Worm (Caenorhabditis elegans) whole organism, L2 larva: ENCODE data around the gene cutl-16.

ENCODE experiments used
- C34F6.9 ChIP-seq: fragments of 150-350 bp; optimal IDR thresholded peaks from 2 replicates; lab custom pipeline; 2014; ENCODE audit warnings: missing biosample characterization, missing genetic modification characterization
- F13H6.1 ChIP-seq: sonication (generic microtip); optimal IDR thresholded peaks from 2 replicates; lab custom pipeline; 2016; ENCODE audit warnings: missing genetic modification characterization, missing compliant biosample characterization
- R02D3.7 ChIP-seq: fragments of 150-350 bp; optimal IDR thresholded peaks from 2 replicates; lab custom pipeline; 2014; ENCODE audit warnings: missing biosample characterization, missing genetic modification characterization
- Y55F3AM.14 ChIP-seq: fragments of 200-800 bp; sonication (Bioruptor generic); optimal IDR thresholded peaks from 2 replicates; lab custom pipeline; 2018; ENCODE audit warnings: mild to moderate bottlenecking, missing genetic modification characterization, missing compliant biosample characterization
- ZK546.5 ChIP-seq: sonication (generic microtip); optimal IDR thresholded peaks from 2 replicates; lab custom pipeline; 2017; ENCODE audit warnings: missing biosample characterization, missing genetic modification characterization
- alr-1 ChIP-seq: fragments of 150-350 bp; optimal IDR thresholded peaks from 2 replicates; lab custom pipeline; 2014; ENCODE audit warnings: missing biosample characterization, missing genetic modification characterization
- aly-2 ChIP-seq: fragments of 150-350 bp; optimal IDR thresholded peaks from 2 replicates; lab custom pipeline; 2014; ENCODE audit warnings: missing biosample characterization, missing genetic modification characterization
- blmp-1 ChIP-seq: sonication (generic microtip); optimal IDR thresholded peaks from 2 replicates; lab custom pipeline; 2017; ENCODE audit warnings: missing genetic modification characterization, mild to moderate bottlenecking, missing compliant biosample characterization, antibody characterized with exemption, moderate library complexity; ENCODE audit not compliant: insufficient read depth
- ceh-16 ChIP-seq: fragments of 150-350 bp; optimal IDR thresholded peaks from 2 replicates; lab custom pipeline; 2014; ENCODE audit warnings: missing biosample characterization, missing genetic modification characterization
- crh-2 ChIP-seq: sonication (generic microtip); optimal IDR thresholded peaks from 2 replicates; lab custom pipeline; 2017; ENCODE audit warnings: missing biosample characterization, missing genetic modification characterization
- dmd-4 ChIP-seq: sonication (generic microtip); optimal IDR thresholded peaks from 2 replicates; lab custom pipeline; 2017; ENCODE audit warnings: missing biosample characterization, missing genetic modification characterization
- fos-1 ChIP-seq: fragments of 150-350 bp; optimal IDR thresholded peaks from 2 replicates; lab custom pipeline; 2014; ENCODE audit warnings: missing biosample characterization, missing genetic modification characterization
- gmeb-1 ChIP-seq: fragments of 150-350 bp; optimal IDR thresholded peaks from 2 replicates; lab custom pipeline; 2014; ENCODE audit warnings: missing biosample characterization, missing genetic modification characterization
- lin-11 ChIP-seq: fragments of 150-350 bp; sonication (generic microtip); optimal IDR thresholded peaks from 2 replicates; lab custom pipeline; 2014; ENCODE audit warnings: missing biosample characterization, missing genetic modification characterization, inconsistent platforms, mixed read lengths
- lin-13 ChIP-seq: fragments of 150-350 bp; optimal IDR thresholded peaks from 2 replicates; lab custom pipeline; 2014; ENCODE audit warnings: missing biosample characterization, missing genetic modification reagents, missing genetic modification characterization
- lsy-2 ChIP-seq, 2 experiments: fragments of 150-350 bp in 1 of 2; sonication (generic microtip) in 1 of 2; optimal IDR thresholded peaks; 2 replicates each; lab custom pipeline; 2014 to 2017; ENCODE audit warnings: missing biosample characterization in 2 of 2, missing genetic modification characterization in 2 of 2
- mab-5 ChIP-seq: fragments of 150-350 bp; optimal IDR thresholded peaks from 2 replicates; lab custom pipeline; 2014; ENCODE audit warnings: missing biosample characterization, missing genetic modification characterization
- mbf-1 ChIP-seq: sonication (generic microtip); optimal IDR thresholded peaks from 2 replicates; lab custom pipeline; 2017; ENCODE audit warnings: missing biosample characterization, missing genetic modification characterization
- mdl-1 ChIP-seq, 2 experiments: fragments of 150-350 bp in 1 of 2; sonication (generic microtip) in 1 of 2; optimal IDR thresholded peaks; 2 replicates each; lab custom pipeline; 2017; ENCODE audit warnings: missing biosample characterization in 2 of 2, missing genetic modification characterization in 2 of 2
- nhr-11 ChIP-seq: fragments of 150-350 bp; optimal IDR thresholded peaks from 2 replicates; lab custom pipeline; 2014; ENCODE audit warnings: missing biosample characterization, missing genetic modification characterization
- nhr-129 ChIP-seq: fragments of 150-350 bp; optimal IDR thresholded peaks from 2 replicates; lab custom pipeline; 2014; ENCODE audit warnings: missing biosample characterization, missing genetic modification characterization
- nhr-21 ChIP-seq: fragments of 150-350 bp; optimal IDR thresholded peaks from 2 replicates; lab custom pipeline; 2014; ENCODE audit warnings: missing biosample characterization, missing genetic modification characterization
- nhr-23 ChIP-seq: fragments of 150-350 bp; optimal IDR thresholded peaks from 2 replicates; lab custom pipeline; 2014; ENCODE audit warnings: missing biosample characterization, missing genetic modification reagents, missing genetic modification characterization
- nhr-237 ChIP-seq: fragments of 150-350 bp; optimal IDR thresholded peaks from 2 replicates; lab custom pipeline; 2014; ENCODE audit warnings: missing biosample characterization, missing genetic modification characterization
- nhr-25 ChIP-seq: fragments of 150-350 bp; sonication (generic microtip); optimal IDR thresholded peaks from 3 replicates; lab custom pipeline; 2014; ENCODE audit warnings: missing biosample characterization, missing genetic modification characterization
- nhr-6 ChIP-seq: fragments of 150-350 bp; optimal IDR thresholded peaks from 2 replicates; lab custom pipeline; 2014; ENCODE audit warnings: missing biosample characterization, missing genetic modification characterization
- peb-1 ChIP-seq: fragments of 150-350 bp; optimal IDR thresholded peaks from 2 replicates; lab custom pipeline; 2014; ENCODE audit warnings: missing biosample characterization, missing genetic modification characterization
- skn-1 ChIP-seq: sonication (generic microtip); optimal IDR thresholded peaks from 2 replicates; lab custom pipeline; 2017; ENCODE audit warnings: missing biosample characterization, missing genetic modification characterization
- sma-3 ChIP-seq: sonication (generic microtip); optimal IDR thresholded peaks from 2 replicates; lab custom pipeline; 2016; ENCODE audit warnings: missing genetic modification reagents, missing genetic modification characterization, missing compliant biosample characterization
- sma-9 ChIP-seq, 2 experiments: fragments of 150-350 bp in 1 of 2; sonication (generic microtip) in 1 of 2; optimal IDR thresholded peaks; 2 replicates each; lab custom pipeline; 2014 to 2016; ENCODE audit warnings: missing genetic modification characterization in 2 of 2, mild to moderate bottlenecking in 1 of 2, missing biosample characterization in 1 of 2, missing compliant biosample characterization in 1 of 2, missing genetic modification reagents in 1 of 2, moderate library complexity in 1 of 2
- snpc-4 ChIP-seq: fragments of 150-350 bp; optimal IDR thresholded peaks from 2 replicates; lab custom pipeline; 2014; ENCODE audit warnings: missing biosample characterization, missing genetic modification characterization
- unc-39 ChIP-seq: fragments of 150-350 bp; optimal IDR thresholded peaks from 2 replicates; lab custom pipeline; 2014; ENCODE audit warnings: missing biosample characterization, missing genetic modification characterization
- unc-55 ChIP-seq: fragments of 150-350 bp; sonication (generic microtip); optimal IDR thresholded peaks from 3 replicates; lab custom pipeline; 2014; ENCODE audit warnings: missing biosample characterization, missing genetic modification reagents, missing genetic modification characterization
- unc-62 ChIP-seq: fragments of 150-350 bp; optimal IDR thresholded peaks from 2 replicates; lab custom pipeline; 2014; ENCODE audit warnings: missing biosample characterization, missing genetic modification reagents, missing genetic modification characterization
- zag-1 ChIP-seq: fragments of 150-350 bp; optimal IDR thresholded peaks from 2 replicates; lab custom pipeline; 2014; ENCODE audit warnings: missing biosample characterization, missing genetic modification characterization
- ztf-1 ChIP-seq: fragments of 200-800 bp; sonication (Bioruptor generic); conservative IDR thresholded peaks from 2 replicates; pipeline ENCODE4 v1.3.6; 2022; ENCODE audit warnings: missing genetic modification characterization, missing compliant biosample characterization
- ztf-11 ChIP-seq: sonication (generic microtip); optimal IDR thresholded peaks from 2 replicates; lab custom pipeline; 2017; ENCODE audit warnings: missing biosample characterization, missing genetic modification characterization
- ztf-4 ChIP-seq: fragments of 150-350 bp; optimal IDR thresholded peaks from 2 replicates; lab custom pipeline; 2014; ENCODE audit warnings: missing biosample characterization, missing genetic modification characterization

Gene cutl-16

ce11 chrII:6448656-6449055, 7.4 kb downstream of the cutl-16 start:
- TF ChIP-seq nhr-23 (tag; lab: Kevin White, UChicago) (no peak), alr-1 (tag; lab: Kevin White, UChicago) (no peak), crh-2 (tag; lab: Kevin White, UChicago) (peak; percentile 27), lin-11 (no peak), sma-9 (GFP tag; optimal IDR thresholded peaks at IDR 0.05; lab: Kevin White, UChicago) (no peak), sma-9 (tag; optimal IDR thresholded peaks at IDR 0.05; lab: Kevin White, UChicago) (no peak), fos-1 (tag; lab: Kevin White, UChicago) (peak; percentile 59), Y55F3AM.14 (no peak), mdl-1 (tag; optimal IDR thresholded peaks at IDR 0.05; lab: Kevin White, UChicago) (no peak), unc-62 (GFP tag; lab: Kevin White, UChicago) (no peak), zag-1 (tag; lab: Kevin White, UChicago) (no peak), ztf-4 (no peak), peb-1 (tag; lab: Kevin White, UChicago) (no peak), nhr-6 (tag; lab: Kevin White, UChicago) (no peak), nhr-25 (tag; lab: Kevin White, UChicago) (peak; percentile 47), mbf-1 (tag; lab: Kevin White, UChicago) (no peak), lsy-2 (tag; optimal IDR thresholded peaks at IDR 0.05; lab: Kevin White, UChicago) (no peak), nhr-237 (tag; lab: Kevin White, UChicago) (no peak), ZK546.5 (tag; lab: Kevin White, UChicago) (no peak), nhr-11 (tag; lab: Kevin White, UChicago) (no peak), nhr-21 (no peak), ceh-16 (tag; lab: Kevin White, UChicago) (no peak)

DNA sequence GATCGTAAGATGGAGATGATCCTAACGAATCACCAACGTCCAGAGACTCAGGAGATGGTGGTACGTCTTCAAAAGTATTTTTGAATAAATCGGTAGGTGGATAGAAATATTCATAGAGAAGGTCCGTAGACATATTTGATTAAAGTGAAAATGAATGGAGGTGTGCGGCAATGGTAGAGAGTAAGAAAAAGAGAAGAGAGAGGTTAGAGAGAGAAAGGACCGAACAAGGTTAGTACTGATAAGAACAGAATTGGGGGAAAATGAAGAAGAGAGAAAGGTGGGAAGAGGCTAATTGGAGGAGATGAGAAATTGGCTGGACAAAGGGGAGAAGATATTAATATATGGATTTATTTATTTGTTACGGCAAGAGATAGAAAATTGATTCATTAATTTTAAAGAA, 8.4 kb downstream of the cutl-16 start, which contains the start of gene nhr-22:
TSS of gene nhr-22 (minus strand) at position 137 of the 400 bp plus-strand sequence.
- TF ChIP-seq fos-1 (tag; lab: Kevin White, UChicago) = peak; percentile 62
- TF ChIP-seq blmp-1 (tag; lab: Kevin White, UChicago) = peak; percentile 24
- TF ChIP-seq aly-2 (tag; lab: Kevin White, UChicago) = no peak
- no peak for TF ChIP-seq lsy-2 (tag; optimal IDR thresholded peaks at IDR 0.05; lab: Kevin White, UChicago)
- no peak for TF ChIP-seq skn-1 (tag; lab: Kevin White, UChicago)
- no peak for TF ChIP-seq ztf-11
- TF ChIP-seq unc-62 (GFP tag; lab: Kevin White, UChicago) = no peak
- TF ChIP-seq snpc-4 (tag; lab: Kevin White, UChicago) = no peak
- no peak for TF ChIP-seq nhr-237 (tag; lab: Kevin White, UChicago)
- TF ChIP-seq R02D3.7 = no peak
- no peak for TF ChIP-seq C34F6.9 (tag; lab: Kevin White, UChicago)
- TF ChIP-seq sma-3 (GFP tag; lab: Kevin White, UChicago) = no peak
- TF ChIP-seq alr-1 (tag; lab: Kevin White, UChicago) = no peak
- no peak for TF ChIP-seq nhr-129 (tag; lab: Kevin White, UChicago)

DNA sequence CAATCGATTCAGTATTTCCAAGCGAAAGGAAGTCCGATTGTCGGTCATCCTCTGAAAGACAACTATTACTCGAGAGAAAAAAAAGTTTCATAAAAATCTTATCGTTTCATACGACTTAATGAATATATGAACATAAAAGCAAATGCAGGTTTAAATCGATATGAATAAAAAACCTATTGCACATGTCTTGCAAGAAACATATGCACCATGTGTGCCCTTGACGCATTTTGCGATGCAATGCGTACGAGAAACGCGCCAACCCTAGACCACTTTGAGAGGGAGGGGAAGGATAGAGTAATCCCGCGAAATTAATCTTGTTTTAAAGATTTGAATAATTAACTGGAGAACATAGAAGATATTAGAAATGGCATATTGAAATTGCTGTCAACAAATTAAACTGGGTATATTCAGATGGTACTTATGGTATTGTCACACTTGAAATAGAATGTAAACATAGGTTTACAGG, 12.1 kb downstream of the cutl-16 start, which contains the start of gene atg-16.2:
TSS of gene atg-16.2 (minus strand) at position 51 of the 466 bp plus-strand sequence.
- TF ChIP-seq dmd-4 (tag; lab: Kevin White, UChicago) (no peak), unc-62 (GFP tag; lab: Kevin White, UChicago) (no peak), lsy-2 (tag; optimal IDR thresholded peaks at IDR 0.05; lab: Kevin White, UChicago) (peak in 1 of 2 experiments; percentile 76), lin-11 (peak; percentile 9), crh-2 (tag; lab: Kevin White, UChicago) (peak; percentile 44), nhr-21 (peak; percentile 2), nhr-129 (tag; lab: Kevin White, UChicago) (peak; percentile 79), C34F6.9 (tag; lab: Kevin White, UChicago) (peak; percentile 78), mab-5 (peak; percentile 31), unc-39 (no peak), snpc-4 (tag; lab: Kevin White, UChicago) (peak; percentile 14), fos-1 (tag; lab: Kevin White, UChicago) (peak; percentile 8), mbf-1 (tag; lab: Kevin White, UChicago) (no peak), gmeb-1 (tag; lab: Kevin White, UChicago) (no peak), sma-9 (GFP tag; optimal IDR thresholded peaks at IDR 0.05; lab: Kevin White, UChicago) (peak; percentile 33), sma-9 (tag; optimal IDR thresholded peaks at IDR 0.05; lab: Kevin White, UChicago) (no peak), aly-2 (tag; lab: Kevin White, UChicago) (no peak), F13H6.1 (tag; lab: Kevin White, UChicago) (peak; percentile 30), ztf-1 (GFP tag; lab: Robert Waterston, UW) (no peak), lin-13 (GFP tag; lab: Kevin White, UChicago) (peak; percentile 55), unc-55 (GFP tag; lab: Kevin White, UChicago) (peak; percentile 74)
